Worm (Caenorhabditis elegans): Measurements from ENCODE around the gene Y42A5A.3.

Y42A5A.3 gene

DNA sequence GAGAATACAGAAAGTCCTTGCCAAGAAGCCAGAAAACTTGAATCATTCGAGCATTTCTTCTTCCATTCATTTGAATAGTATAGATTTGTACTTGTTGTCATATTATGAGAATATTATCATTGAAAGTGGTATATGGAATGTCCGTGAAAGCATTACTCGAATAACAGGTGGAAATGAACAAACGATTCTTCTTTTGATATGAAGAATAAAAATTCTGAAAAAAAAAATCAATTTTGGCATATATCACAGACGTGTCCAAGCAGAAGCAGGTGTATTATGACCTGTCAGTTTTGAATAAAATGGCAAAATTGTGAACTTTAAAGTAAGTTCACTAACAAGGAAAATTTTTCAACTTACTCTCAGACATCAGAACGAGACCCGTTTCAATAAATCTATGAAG, 38.7 kb downstream of the Y42A5A.3 start, which contains the start of gene srh-75:
Gene srh-75 (minus strand): TSS at position 101 of the 400 bp plus-strand sequence.
- no peak for TF ChIP-seq lin-32 (GFP tag; optimal IDR thresholded peaks at IDR 0.05)
- no peak for TF ChIP-seq ces-1 (GFP tag; optimal IDR thresholded peaks at IDR 0.05)
- no peak for TF ChIP-seq nhr-28 (tag; optimal IDR thresholded peaks at IDR 0.05)
- TF ChIP-seq M03D4.4 (tag; optimal IDR thresholded peaks at IDR 0.05) = no peak
- TF ChIP-seq nhr-2 (tag; optimal IDR thresholded peaks at IDR 0.05) = no peak

DNA sequence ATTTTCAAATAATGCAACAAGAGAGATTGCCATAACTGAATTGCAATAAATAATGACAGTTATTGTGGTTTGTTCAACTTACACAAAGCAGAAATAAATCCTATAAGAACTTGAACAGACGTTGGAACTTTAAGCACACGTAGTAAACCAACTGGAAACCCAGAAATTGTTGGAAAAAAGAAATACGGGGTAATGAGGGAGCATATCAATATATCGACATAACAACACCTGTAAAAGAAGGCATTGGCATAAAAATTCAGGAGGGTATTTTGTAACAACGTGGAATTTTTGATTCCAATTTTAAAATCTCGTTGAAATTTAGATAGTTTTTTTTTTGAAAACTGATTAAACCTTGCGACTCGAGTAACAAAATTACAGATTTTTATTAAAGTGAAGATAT, 39.3 kb downstream of the Y42A5A.3 start:
- no peak for TF ChIP-seq M03D4.4 (tag; optimal IDR thresholded peaks at IDR 0.05)

DNA sequence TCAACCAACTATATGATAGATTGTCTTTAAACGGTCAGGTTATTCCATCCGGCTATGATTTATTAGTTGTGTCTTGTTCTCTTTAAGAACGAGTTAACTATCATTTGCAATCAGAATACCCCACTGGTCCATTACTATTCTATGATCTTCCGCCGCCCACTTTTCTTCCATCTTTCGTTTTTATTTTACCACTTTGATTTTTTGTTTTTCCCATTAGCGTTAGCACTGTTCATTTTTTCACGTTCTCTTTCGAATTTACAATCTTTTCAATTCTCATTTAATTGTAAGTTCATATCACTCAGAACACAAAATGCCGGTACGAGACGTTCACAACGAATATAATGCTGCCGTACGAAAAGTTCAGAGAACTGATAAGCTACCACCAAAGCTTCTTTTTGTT, 41.9 kb downstream of the Y42A5A.3 start, which contains the start of gene T04C12.7:
Gene T04C12.7 (plus strand): TSS at position 301 of the 400 bp plus-strand sequence.
- no peak for TF ChIP-seq lin-32 (GFP tag; optimal IDR thresholded peaks at IDR 0.05)
- no peak for TF ChIP-seq lsy-2 (tag; optimal IDR thresholded peaks at IDR 0.05)
- no peak for TF ChIP-seq ces-1 (GFP tag; optimal IDR thresholded peaks at IDR 0.05)
- no peak for TF ChIP-seq nhr-12 (tag; optimal IDR thresholded peaks at IDR 0.05)
- no peak for TF ChIP-seq M03D4.4 (tag; optimal IDR thresholded peaks at IDR 0.05)
- no peak for TF ChIP-seq sem-2 (GFP tag; optimal IDR thresholded peaks at IDR 0.05)
- no peak for TF ChIP-seq nhr-2 (tag; optimal IDR thresholded peaks at IDR 0.05)
- no peak for TF ChIP-seq lin-13 (tag; optimal IDR thresholded peaks at IDR 0.05)
- TF ChIP-seq nhr-76 (tag; optimal IDR thresholded peaks at IDR 0.05) = no peak
- no peak for TF ChIP-seq unc-39 (tag; optimal IDR thresholded peaks at IDR 0.05)
- no peak for TF ChIP-seq ham-2 (GFP tag; optimal IDR thresholded peaks at IDR 0.05)
- TF ChIP-seq nhr-237 (tag; optimal IDR thresholded peaks at IDR 0.05) = no peak
- no peak for TF ChIP-seq cnd-1 (tag; optimal IDR thresholded peaks at IDR 0.05)
- no peak for TF ChIP-seq ceh-83 (GFP tag; optimal IDR thresholded peaks at IDR 0.05)
- no peak for TF ChIP-seq tbx-8 (GFP tag; optimal IDR thresholded peaks at IDR 0.05)
- no peak for TF ChIP-seq drap-1 (GFP tag; optimal IDR thresholded peaks at IDR 0.05)

DNA sequence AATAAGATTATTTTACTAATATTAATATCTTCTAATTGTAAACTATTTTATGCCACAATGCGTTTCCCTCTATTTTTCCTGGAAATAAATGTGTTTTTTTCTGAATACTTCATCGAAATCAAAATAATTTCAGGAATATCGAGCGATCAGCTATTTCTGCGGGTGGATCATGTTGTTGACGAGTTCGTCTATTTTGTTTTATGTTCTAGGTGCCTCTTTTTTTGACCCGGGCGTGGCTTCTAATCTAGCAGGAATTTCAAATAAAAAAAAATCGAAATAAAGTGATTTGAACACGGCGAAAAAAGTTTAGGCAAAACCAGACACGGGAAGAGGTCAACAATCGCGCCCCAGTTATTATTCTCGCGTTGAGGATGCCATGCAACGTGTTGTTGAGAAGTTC, 43.9 kb downstream of the Y42A5A.3 start, which contains the start of gene T04C12.33:
Gene T04C12.33 (plus strand): TSS at position 301 of the 400 bp plus-strand sequence.
- no peak for TF ChIP-seq sptf-1 (tag; optimal IDR thresholded peaks at IDR 0.05)
- no peak for TF ChIP-seq nhr-2 (tag; optimal IDR thresholded peaks at IDR 0.05)

DNA sequence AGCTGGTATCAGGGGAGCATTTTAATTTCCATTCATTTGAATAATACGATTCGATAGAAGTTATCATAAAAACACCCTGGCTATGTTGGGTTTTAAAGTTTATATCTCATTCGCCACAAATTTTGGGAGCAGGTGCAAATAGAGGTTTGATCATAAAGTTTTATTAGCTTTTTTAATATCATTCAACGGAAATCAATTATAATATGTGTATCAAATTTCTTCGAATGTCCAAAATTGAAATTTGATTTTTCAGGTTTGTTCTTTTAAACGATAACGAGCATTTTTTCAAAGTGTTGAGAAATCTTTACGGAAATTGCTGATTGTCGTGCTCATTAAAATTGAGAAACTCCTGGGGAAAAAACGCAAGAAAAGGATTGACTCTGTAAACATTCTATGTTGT, 47.1 kb downstream of the Y42A5A.3 start, which contains the start of gene srh-74:
Gene srh-74 (minus strand): TSS at position 101 of the 400 bp plus-strand sequence.
- TF ChIP-seq ztf-11 (tag; optimal IDR thresholded peaks at IDR 0.05) (no peak), snpc-4 (tag; optimal IDR thresholded peaks at IDR 0.05) (no peak), nhr-76 (tag; optimal IDR thresholded peaks at IDR 0.05) (no peak), lin-13 (tag; optimal IDR thresholded peaks at IDR 0.05) (no peak), tbx-8 (GFP tag; optimal IDR thresholded peaks at IDR 0.05) (no peak), lin-32 (GFP tag; optimal IDR thresholded peaks at IDR 0.05) (no peak), drap-1 (GFP tag; optimal IDR thresholded peaks at IDR 0.05) (no peak), elt-1 (tag; optimal IDR thresholded peaks at IDR 0.05; ENCODE audit: borderline replicate concordance, insufficient read depth) (no peak), nhr-12 (tag; optimal IDR thresholded peaks at IDR 0.05) (no peak), unc-39 (tag; optimal IDR thresholded peaks at IDR 0.05) (no peak), ham-2 (GFP tag; optimal IDR thresholded peaks at IDR 0.05) (no peak), M03D4.4 (tag; optimal IDR thresholded peaks at IDR 0.05) (no peak), unc-62 (GFP tag; optimal IDR thresholded peaks at IDR 0.05) (no peak), pha-4 (tag; optimal IDR thresholded peaks at IDR 0.05) (no peak), cnd-1 (tag; optimal IDR thresholded peaks at IDR 0.05) (no peak), nhr-28 (tag; optimal IDR thresholded peaks at IDR 0.05) (no peak), mls-2 (tag; optimal IDR thresholded peaks at IDR 0.05) (no peak), flh-1 (GFP tag; optimal IDR thresholded peaks at IDR 0.05) (no peak), bed-3 (GFP tag; optimal IDR thresholded peaks at IDR 0.05) (no peak), ceh-39 (tag; optimal IDR thresholded peaks at IDR 0.05) (no peak)

- TF ChIP-seq tbx-8 (GFP tag; optimal IDR thresholded peaks at IDR 0.05) (no peak), zip-8 (tag; optimal IDR thresholded peaks at IDR 0.05) (no peak), nhr-76 (tag; optimal IDR thresholded peaks at IDR 0.05) (no peak), snpc-4 (tag; optimal IDR thresholded peaks at IDR 0.05) (no peak), sem-2 (GFP tag; optimal IDR thresholded peaks at IDR 0.05) (no peak)
Measured at ce11 chrV:11046730-11047129, 49.0 kb downstream of the Y42A5A.3 start, which contains the start of gene dhs-18. Gene dhs-18 (minus strand): TSS chrV:11046833.
